Worm (Caenorhabditis elegans) whole organism, young adult: ENCODE results near the gene fbxa-4.

Experiments used
- B0261.1 ChIP-seq: sonication (generic microtip); optimal IDR thresholded peaks from 2 replicates; lab custom pipeline; 2016; ENCODE audit warnings: mild to moderate bottlenecking, missing genetic modification characterization, moderate library complexity, missing compliant biosample characterization
- B0336.3 ChIP-seq: fragments of 200-800 bp; sonication (Bioruptor generic); IDR thresholded peaks from 2 replicates; pipeline ENCODE4 v1.3.6; 2022; ENCODE audit warnings: missing genetic modification characterization, missing compliant biosample characterization
- C17E4.6 ChIP-seq: fragments of 200-800 bp; sonication (Bioruptor generic); IDR thresholded peaks from 2 replicates; pipeline ENCODE4 v1.3.6; 2022; ENCODE audit warnings: missing genetic modification reagents, missing genetic modification characterization, missing compliant biosample characterization
- F37B4.10 ChIP-seq: fragments of 200-800 bp; sonication (Bioruptor generic); IDR thresholded peaks from 2 replicates; pipeline ENCODE4 v1.3.6; 2022; ENCODE audit warnings: missing genetic modification characterization, missing compliant biosample characterization
- F52B5.7 ChIP-seq: sonication (generic microtip); optimal IDR thresholded peaks from 2 replicates; lab custom pipeline; 2016; ENCODE audit warnings: mild to moderate bottlenecking, missing genetic modification characterization, missing compliant biosample characterization
- F57C9.4 ChIP-seq: sonication (generic microtip); optimal IDR thresholded peaks from 2 replicates; lab custom pipeline; 2017; ENCODE audit warnings: mild to moderate bottlenecking, missing genetic modification characterization, missing compliant biosample characterization
- K11D2.4 ChIP-seq: fragments of 200-800 bp; sonication (Bioruptor generic); IDR thresholded peaks from 2 replicates; pipeline ENCODE4 v1.3.6; 2022; ENCODE audit warnings: missing genetic modification reagents, missing genetic modification characterization, missing compliant biosample characterization
- Y53F4B.3 ChIP-seq: fragments of 200-800 bp; sonication (Bioruptor generic); IDR thresholded peaks from 2 replicates; pipeline ENCODE4 v1.3.6; 2022; ENCODE audit warnings: missing genetic modification reagents, missing genetic modification characterization, missing compliant biosample characterization
- Y53G8AR.9 ChIP-seq: fragments of 200-800 bp; sonication (Bioruptor generic); conservative IDR thresholded peaks from 2 replicates; pipeline ENCODE4 v1.3.6; 2022; ENCODE audit warnings: missing genetic modification reagents, missing genetic modification characterization, missing compliant biosample characterization
- Y67H2A.10 ChIP-seq: fragments of 200-800 bp; sonication (Bioruptor generic); conservative IDR thresholded peaks from 2 replicates; pipeline ENCODE4 v1.3.6; 2022; ENCODE audit warnings: missing genetic modification reagents, missing genetic modification characterization, missing compliant biosample characterization
- Y95B8A.8 ChIP-seq: fragments of 200-800 bp; sonication (Bioruptor generic); IDR thresholded peaks from 2 replicates; pipeline ENCODE4 v1.3.6; 2022; ENCODE audit warnings: missing genetic modification reagents, missing genetic modification characterization, missing compliant biosample characterization
- aptf-2 ChIP-seq: fragments of 200-800 bp; sonication (Bioruptor generic); conservative IDR thresholded peaks from 2 replicates; pipeline ENCODE4 v1.3.6; 2022; ENCODE audit warnings: missing genetic modification reagents, missing genetic modification characterization, missing compliant biosample characterization
- athp-1 ChIP-seq: sonication (generic microtip); optimal IDR thresholded peaks from 2 replicates; lab custom pipeline; 2017; ENCODE audit warnings: mild to moderate bottlenecking, missing genetic modification characterization, missing compliant biosample characterization
- bed-1 ChIP-seq: fragments of 200-800 bp; sonication (Bioruptor generic); IDR thresholded peaks from 2 replicates; pipeline ENCODE4 v1.3.6; 2022; ENCODE audit warnings: missing genetic modification reagents, missing genetic modification characterization, missing compliant biosample characterization
- bed-2 ChIP-seq: fragments of 200-800 bp; sonication (Bioruptor generic); IDR thresholded peaks from 2 replicates; pipeline ENCODE4 v1.3.6; 2022; ENCODE audit warnings: missing genetic modification reagents, missing genetic modification characterization, missing compliant biosample characterization
- ceh-27 ChIP-seq: fragments of 200-800 bp; sonication (Bioruptor generic); optimal IDR thresholded peaks from 2 replicates; lab custom pipeline; 2018; ENCODE audit warnings: mild to moderate bottlenecking, missing genetic modification characterization, moderate library complexity, missing compliant biosample characterization
- ceh-40 ChIP-seq: fragments of 200-800 bp; sonication (Bioruptor generic); IDR thresholded peaks from 2 replicates; pipeline ENCODE4 v1.3.6; 2022; ENCODE audit warnings: missing genetic modification characterization, missing compliant biosample characterization
- ceh-58 ChIP-seq: fragments of 200-800 bp; sonication (Bioruptor generic); IDR thresholded peaks from 2 replicates; pipeline ENCODE4 v1.3.6; 2022; ENCODE audit warnings: missing genetic modification characterization, missing compliant biosample characterization
- ceh-79 ChIP-seq: sonication (generic microtip); optimal IDR thresholded peaks from 2 replicates; lab custom pipeline; 2017; ENCODE audit warnings: mild to moderate bottlenecking, missing genetic modification characterization, missing compliant biosample characterization
- ceh-91 ChIP-seq: fragments of 200-800 bp; sonication (Bioruptor generic); IDR thresholded peaks from 2 replicates; pipeline ENCODE4 v1.3.6; 2022; ENCODE audit warnings: missing genetic modification reagents, missing genetic modification characterization, missing compliant biosample characterization
- chd-7 ChIP-seq: sonication (generic microtip); optimal IDR thresholded peaks from 2 replicates; lab custom pipeline; 2016; ENCODE audit warnings: mild to moderate bottlenecking, missing genetic modification characterization, moderate library complexity, missing compliant biosample characterization
- dox-1 ChIP-seq: fragments of 200-800 bp; sonication (Bioruptor generic); IDR thresholded peaks from 2 replicates; pipeline ENCODE4 v1.3.6; 2022; ENCODE audit warnings: missing genetic modification reagents, missing genetic modification characterization, missing compliant biosample characterization
- dpl-1 ChIP-seq: fragments of 150-350 bp; optimal IDR thresholded peaks from 2 replicates; lab custom pipeline; 2014; ENCODE audit warnings: missing biosample characterization, missing genetic modification reagents, missing genetic modification characterization
- egl-18 ChIP-seq: fragments of 200-800 bp; sonication (Bioruptor generic); IDR thresholded peaks from 2 replicates; pipeline ENCODE4 v1.3.6; 2022; ENCODE audit warnings: missing genetic modification reagents, missing genetic modification characterization, missing compliant biosample characterization
- egrh-3 ChIP-seq: fragments of 200-800 bp; sonication (Bioruptor generic); IDR thresholded peaks from 2 replicates; pipeline ENCODE4 v1.3.6; 2022; ENCODE audit warnings: missing genetic modification reagents, missing genetic modification characterization, missing compliant biosample characterization
- him-1 ChIP-seq: sonication (generic microtip); optimal IDR thresholded peaks from 2 replicates; lab custom pipeline; 2016; ENCODE audit warnings: missing genotype, missing genetic modification reagents, missing genetic modification characterization, missing compliant biosample characterization
- hmg-1.2 ChIP-seq: fragments of 200-800 bp; sonication (Bioruptor generic); IDR thresholded peaks from 2 replicates; pipeline ENCODE4 v1.3.6; 2022; ENCODE audit warnings: missing genetic modification reagents, missing genetic modification characterization, missing compliant biosample characterization
- hmg-20 ChIP-seq: fragments of 200-800 bp; sonication (Bioruptor generic); IDR thresholded peaks from 2 replicates; pipeline ENCODE4 v1.3.6; 2022; ENCODE audit warnings: missing genetic modification reagents, missing genetic modification characterization, missing compliant biosample characterization
- hrde-1 ChIP-seq: sonication (generic microtip); optimal IDR thresholded peaks from 2 replicates; lab custom pipeline; 2016; ENCODE audit warnings: missing genetic modification characterization, mild to moderate bottlenecking, missing compliant biosample characterization, moderate library complexity, missing genotype, missing genetic modification reagents, borderline replicate concordance
- hsf-1 ChIP-seq: fragments of 200-800 bp; sonication (Bioruptor generic); IDR thresholded peaks from 2 replicates; pipeline ENCODE4 v1.3.6; 2022; ENCODE audit warnings: missing genetic modification reagents, missing genetic modification characterization, missing compliant biosample characterization
- lin-26 ChIP-seq: fragments of 200-800 bp; sonication (Bioruptor generic); IDR thresholded peaks from 2 replicates; pipeline ENCODE4 v1.3.6; 2022; ENCODE audit warnings: missing genetic modification reagents, missing genetic modification characterization, missing compliant biosample characterization
- lin-35 ChIP-seq, 3 experiments: fragments of 150-350 bp in 2 of 3; sonication (generic microtip) in 1 of 3; optimal IDR thresholded peaks; 2 replicates each; lab custom pipeline; 2014 to 2018; ENCODE audit warnings: missing biosample characterization in 3 of 3, missing genetic modification characterization in 3 of 3, missing genetic modification reagents in 3 of 3
- lin-54 ChIP-seq: fragments of 200-800 bp; sonication (Bioruptor generic); optimal IDR thresholded peaks from 2 replicates; lab custom pipeline; 2018; ENCODE audit warnings: mild to moderate bottlenecking, missing genetic modification characterization, missing compliant biosample characterization
- lir-1 ChIP-seq: fragments of 200-800 bp; sonication (Bioruptor generic); conservative IDR thresholded peaks from 2 replicates; pipeline ENCODE4 v1.3.6; 2022; ENCODE audit warnings: missing genetic modification reagents, missing genetic modification characterization, missing compliant biosample characterization
- lsl-1 ChIP-seq: fragments of 200-800 bp; sonication (Bioruptor generic); optimal IDR thresholded peaks from 2 replicates; lab custom pipeline; 2018; ENCODE audit warnings: mild to moderate bottlenecking, missing genetic modification characterization, moderate library complexity, missing compliant biosample characterization
- madf-3 ChIP-seq: fragments of 200-800 bp; sonication (Bioruptor generic); IDR thresholded peaks from 2 replicates; pipeline ENCODE4 v1.3.6; 2022; ENCODE audit warnings: missing genetic modification reagents, missing genetic modification characterization, missing compliant biosample characterization
- nfya-1 ChIP-seq: sonication (generic microtip); optimal IDR thresholded peaks from 2 replicates; lab custom pipeline; 2017; ENCODE audit warnings: antibody characterized with exemption, missing compliant biosample characterization, missing genetic modification characterization, borderline replicate concordance; ENCODE audit not compliant: insufficient read depth
- nhr-90 ChIP-seq: sonication (generic microtip); optimal IDR thresholded peaks from 2 replicates; lab custom pipeline; 2016; ENCODE audit warnings: missing genotype, mild to moderate bottlenecking, missing genetic modification characterization, missing compliant biosample characterization
- pbrm-1 ChIP-seq: fragments of 200-800 bp; sonication (Bioruptor generic); IDR thresholded peaks from 2 replicates; pipeline ENCODE4 v1.3.6; 2022; ENCODE audit warnings: missing genetic modification reagents, missing genetic modification characterization, missing compliant biosample characterization
- rcor-1 ChIP-seq: fragments of 200-800 bp; sonication (Bioruptor generic); IDR thresholded peaks from 2 replicates; pipeline ENCODE4 v1.3.6; 2022; ENCODE audit warnings: missing genetic modification reagents, missing genetic modification characterization, missing compliant biosample characterization
- rec-8 ChIP-seq, 2 experiments: sonication (generic microtip); optimal IDR thresholded peaks; 2 replicates each; lab custom pipeline; 2016; ENCODE audit warnings: mild to moderate bottlenecking in 2 of 2, missing genetic modification characterization in 2 of 2, missing genetic modification reagents in 2 of 2, missing genotype in 2 of 2, missing biosample characterization in 1 of 2, missing compliant biosample characterization in 1 of 2, moderate library complexity in 1 of 2
- sea-2 ChIP-seq: fragments of 200-800 bp; sonication (Bioruptor generic); IDR thresholded peaks from 2 replicates; pipeline ENCODE4 v1.3.6; 2022; ENCODE audit warnings: missing genetic modification characterization, missing compliant biosample characterization
- snpc-3.4 ChIP-seq: sonication (generic microtip); optimal IDR thresholded peaks from 2 replicates; lab custom pipeline; 2017; ENCODE audit warnings: missing genetic modification characterization, mild to moderate bottlenecking, missing compliant biosample characterization, antibody characterized with exemption, moderate library complexity, missing genotype, missing genetic modification reagents
- xnd-1 ChIP-seq: sonication (generic microtip); optimal IDR thresholded peaks from 2 replicates; lab custom pipeline; 2016; ENCODE audit warnings: missing genotype, missing genetic modification reagents, missing genetic modification characterization, missing compliant biosample characterization
- zfh-2 ChIP-seq: fragments of 200-800 bp; sonication (Bioruptor generic); conservative IDR thresholded peaks from 2 replicates; pipeline ENCODE4 v1.3.6; 2022; ENCODE audit warnings: missing genetic modification reagents, missing genetic modification characterization, missing compliant biosample characterization
- ztf-25 ChIP-seq: fragments of 200-800 bp; sonication (Bioruptor generic); IDR thresholded peaks from 2 replicates; pipeline ENCODE4 v1.3.6; 2022; ENCODE audit warnings: missing genetic modification reagents, missing genetic modification characterization, missing compliant biosample characterization
- ztf-6 ChIP-seq: fragments of 200-800 bp; sonication (Bioruptor generic); IDR thresholded peaks from 2 replicates; pipeline ENCODE4 v1.3.6; 2022; ENCODE audit warnings: missing genetic modification reagents, missing genetic modification characterization, missing compliant biosample characterization

Gene fbxa-4

DNA sequence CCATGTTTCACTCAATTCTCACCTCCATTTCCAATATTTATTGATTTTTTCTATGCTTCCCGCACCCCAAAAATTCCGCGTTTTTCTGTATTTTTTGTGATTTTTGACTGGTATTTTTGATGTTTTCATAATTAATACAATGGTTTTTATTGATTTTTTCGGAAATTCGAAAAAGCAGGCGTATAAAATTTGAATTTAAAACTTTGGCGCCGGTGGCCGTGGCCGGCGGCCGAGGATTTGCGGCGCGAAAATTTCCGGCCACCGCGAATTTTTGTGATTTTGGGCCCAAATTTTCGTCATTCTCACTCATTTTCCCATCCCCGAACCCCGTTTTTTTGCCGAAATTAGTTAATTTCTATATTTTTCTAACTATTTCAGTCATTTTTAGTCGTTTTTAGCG is 35.7 kb upstream of the fbxa-4 start (continued):
- TF ChIP-seq snpc-3.4 (peak; percentile 82), bed-1 (0 out of 2 replicates have a peak, but pooled peaks have one; percentile 83), dpl-1 (GFP tag; lab: Kevin White, UChicago) (peak; percentile 91), F57C9.4 (tag; lab: Kevin White, UChicago) (no peak), zfh-2 (peak; percentile 71; the same call in 1 of the 2 replicates), Y53F4B.3 (no peak), nhr-90 (no peak), hsf-1 (GFP tag; lab: Robert Waterston, UW) (peak; percentile 86), ceh-91 (GFP tag; lab: Robert Waterston, UW) (peak; percentile 95), rcor-1 (GFP tag; lab: Robert Waterston, UW) (peak; percentile 80), nfya-1 (tag; lab: Kevin White, UChicago) (no peak), hrde-1 (peak; percentile 55), xnd-1 (tag; lab: Kevin White, UChicago) (peak; percentile 98), chd-7 (peak; percentile 25), ztf-25 (GFP tag; lab: Robert Waterston, UW) (peak; percentile 95), B0261.1 (tag; lab: Kevin White, UChicago) (peak; percentile 20), bed-2 (GFP tag; lab: Robert Waterston, UW) (peak; percentile 93), Y67H2A.10 (GFP tag; lab: Robert Waterston, UW) (peak; percentile 82), lin-26 (GFP tag; lab: Robert Waterston, UW) (peak; percentile 43; the same call in 1 of the 2 replicates), dox-1 (GFP tag; lab: Robert Waterston, UW) (peak; percentile 95), lin-35 (GFP tag; optimal IDR thresholded peaks at IDR 0.05; lab: Kevin White, UChicago) (peak; percentile 26 to 61 (median 53)), athp-1 (tag; lab: Kevin White, UChicago) (peak; percentile 84), rec-8 (tag; optimal IDR thresholded peaks at IDR 0.05; lab: Kevin White, UChicago) (peak in 1 of 2 experiments; percentile 38), egl-18 (GFP tag; lab: Robert Waterston, UW) (0 out of 2 replicates have a peak, but pooled peaks have one; percentile 13), C17E4.6 (GFP tag; lab: Robert Waterston, UW) (peak; percentile 87), pbrm-1 (peak; percentile 84), lir-1 (GFP tag; lab: Robert Waterston, UW) (peak; percentile 78; the same call in 1 of the 2 replicates), F37B4.10 (no peak), Y53G8AR.9 (GFP tag; lab: Robert Waterston, UW) (peak; percentile 91), ceh-40 (GFP tag; lab: Robert Waterston, UW) (0 out of 2 replicates have a peak, but pooled peaks have one; percentile 39), ceh-58 (GFP tag; lab: Robert Waterston, UW) (no peak), ceh-79 (tag; lab: Kevin White, UChicago) (no peak), lsl-1 (GFP tag; lab: Kevin White, UChicago) (peak; percentile 84), aptf-2 (GFP tag; lab: Robert Waterston, UW) (peak; percentile 84), B0336.3 (GFP tag; lab: Robert Waterston, UW) (peak; percentile 91), F52B5.7 (tag; lab: Kevin White, UChicago) (peak; percentile 15), madf-3 (GFP tag; lab: Robert Waterston, UW) (peak; percentile 87), ztf-6 (peak; percentile 84; the same call in 1 of the 2 replicates), sea-2 (0 out of 2 replicates have a peak, but pooled peaks have one; percentile 39), Y95B8A.8 (GFP tag; lab: Robert Waterston, UW) (peak; percentile 93), him-1 (tag; lab: Kevin White, UChicago) (peak; percentile 47), hmg-1.2 (peak; percentile 68), egrh-3 (GFP tag; lab: Robert Waterston, UW) (peak; percentile 63), K11D2.4 (GFP tag; lab: Robert Waterston, UW) (peak; percentile 73), lin-54 (peak; percentile 95), ceh-27 (GFP tag; lab: Kevin White, UChicago) (peak; percentile 31), hmg-20 (GFP tag; lab: Robert Waterston, UW) (peak; percentile 73; the same call in 1 of the 2 replicates)
